Worm (Caenorhabditis elegans): ENCODE data around the gene T21E8.6.
A peak's percentile ranks its signal among the peaks of the same experiment; 100 is the strongest.

DNA sequence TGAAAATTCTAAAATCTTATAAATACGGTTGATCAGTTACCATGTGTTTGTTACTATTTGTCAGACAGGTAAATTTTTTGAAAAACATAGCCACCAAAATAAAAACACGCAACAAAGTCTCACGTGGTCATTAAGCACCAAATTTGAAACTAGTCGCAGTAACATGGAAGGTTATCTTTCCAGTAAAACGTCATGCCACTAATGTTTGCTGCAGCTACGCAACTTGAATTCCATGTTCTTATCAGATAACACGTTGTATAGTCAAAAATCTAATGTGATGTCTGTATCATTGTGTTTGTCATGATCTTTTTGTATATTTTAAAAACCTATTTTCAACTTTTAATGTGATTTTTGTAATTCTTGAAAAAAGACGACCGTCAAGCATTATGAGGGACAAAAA lies 19.7 kb downstream of the T21E8.6 start:
- no peak for TF ChIP-seq nhr-76 (tag; optimal IDR thresholded peaks at IDR 0.05)
- no peak for TF ChIP-seq daf-12 (tag; optimal IDR thresholded peaks at IDR 0.05)
- peak; percentile 16 for TF ChIP-seq pha-4 (tag; optimal IDR thresholded peaks at IDR 0.05)
- no peak for TF ChIP-seq nhr-25 (tag; optimal IDR thresholded peaks at IDR 0.05)
- no peak for TF ChIP-seq eor-1 (tag; optimal IDR thresholded peaks at IDR 0.05)
- no peak for TF ChIP-seq fkh-10 (GFP tag; optimal IDR thresholded peaks at IDR 0.05)
- TF ChIP-seq elt-3 (tag; optimal IDR thresholded peaks at IDR 0.05) = no peak
- no peak for TF ChIP-seq nhr-43 (tag; optimal IDR thresholded peaks at IDR 0.05; ENCODE audit: poor library complexity, severe bottlenecking)
- no peak for TF ChIP-seq ztf-4 (tag; optimal IDR thresholded peaks at IDR 0.05)
- TF ChIP-seq unc-62 (GFP tag; optimal IDR thresholded peaks at IDR 0.05) = no peak
- TF ChIP-seq pqm-1 (tag; optimal IDR thresholded peaks at IDR 0.05) = peak; percentile 92
- no peak for TF ChIP-seq nhr-77 (tag; optimal IDR thresholded peaks at IDR 0.05)
- no peak for TF ChIP-seq lin-15B (tag; optimal IDR thresholded peaks at IDR 0.05)
- no peak for TF ChIP-seq snpc-4 (tag; optimal IDR thresholded peaks at IDR 0.05)
